Fruit fly (Drosophila melanogaster) whole organism, embryonic: ENCODE measurements around the gene Lim3.

Experiments used
- B-H2 ChIP-seq: fragments of 200-800 bp; sonication (Bioruptor generic); optimal IDR thresholded peaks from 2 replicates; lab custom pipeline; 2018; ENCODE audit warnings: missing biosample characterization, mild to moderate bottlenecking, missing genetic modification characterization
- Bdp1 ChIP-seq: fragments of 200-800 bp; sonication (Bioruptor generic); optimal IDR thresholded peaks from 3 replicates; lab custom pipeline; 2016; ENCODE audit warnings: missing biosample characterization, missing genetic modification characterization
- BtbVII ChIP-seq: fragments of 200-800 bp; sonication (Bioruptor generic); optimal IDR thresholded peaks from 3 replicates; lab custom pipeline; 2017; ENCODE audit warnings: missing biosample characterization, mild to moderate bottlenecking, missing genetic modification characterization
- CG1024 ChIP-seq: fragments of 200-800 bp; sonication (Bioruptor generic); IDR thresholded peaks from 2 replicates; pipeline ENCODE4 v1.3.6; 2022; ENCODE audit warnings: missing biosample characterization, missing genetic modification characterization
- CG10321 ChIP-seq: fragments of 200-800 bp; sonication (Bioruptor generic); IDR thresholded peaks from 2 replicates; pipeline ENCODE4 v1.3.6; 2022; ENCODE audit warnings: missing biosample characterization, missing genetic modification characterization
- CG10366 ChIP-seq: fragments of 200-800 bp; sonication (Bioruptor generic); IDR thresholded peaks from 2 replicates; pipeline ENCODE4 v1.3.6; 2022; ENCODE audit warnings: missing biosample characterization, missing genetic modification characterization
- CG10959 ChIP-seq: fragments of 200-800 bp; sonication (Bioruptor generic); IDR thresholded peaks from 2 replicates; pipeline ENCODE4 v1.3.6; 2022; ENCODE audit warnings: missing biosample characterization, missing genetic modification characterization
- CG11695 ChIP-seq: fragments of 200-800 bp; sonication (Bioruptor generic); IDR thresholded peaks from 3 replicates; pipeline ENCODE4 v1.3.6; 2022; ENCODE audit warnings: missing biosample characterization, missing genetic modification characterization
- CG12942 ChIP-seq: fragments of 200-800 bp; sonication (Bioruptor generic); optimal IDR thresholded peaks from 3 replicates; lab custom pipeline; 2016; ENCODE audit warnings: missing biosample characterization, missing genetic modification characterization
- CG18262 ChIP-seq: fragments of 200-800 bp; optimal IDR thresholded peaks from 3 replicates; lab custom pipeline; 2019; ENCODE audit warnings: missing biosample characterization, mild to moderate bottlenecking, missing genetic modification characterization, moderate library complexity
- CG18619 ChIP-seq: fragments of 200-800 bp; sonication (Bioruptor generic); optimal IDR thresholded peaks from 3 replicates; lab custom pipeline; 2017; ENCODE audit warnings: missing biosample characterization, mild to moderate bottlenecking, missing genetic modification characterization
- CG2889 ChIP-seq: fragments of 200-800 bp; sonication (Bioruptor generic); IDR thresholded peaks from 3 replicates; pipeline ENCODE4 v1.3.6; 2022; ENCODE audit warnings: missing biosample characterization, missing genetic modification characterization
- CG34376 ChIP-seq: fragments of 200-800 bp; sonication (Bioruptor generic); optimal IDR thresholded peaks from 2 replicates; lab custom pipeline; 2018; ENCODE audit warnings: missing biosample characterization, mild to moderate bottlenecking, missing genetic modification characterization
- CG43689 ChIP-seq: fragments of 200-800 bp; sonication (Bioruptor generic); IDR thresholded peaks from 2 replicates; pipeline ENCODE4 v1.3.6; 2022; ENCODE audit warnings: missing biosample characterization, missing genetic modification characterization
- CG6654 ChIP-seq: fragments of 200-800 bp; sonication (Bioruptor generic); optimal IDR thresholded peaks from 2 replicates; lab custom pipeline; 2017; ENCODE audit warnings: missing biosample characterization, mild to moderate bottlenecking, missing genetic modification characterization
- CG7963 ChIP-seq: fragments of 200-800 bp; sonication (Bioruptor generic); IDR thresholded peaks from 3 replicates; pipeline ENCODE4 v1.3.6; 2022; ENCODE audit warnings: missing biosample characterization, missing genetic modification characterization; ENCODE audit not compliant: partially characterized antibody
- CG9215 ChIP-seq: fragments of 200-800 bp; sonication (Bioruptor generic); IDR thresholded peaks from 2 replicates; pipeline ENCODE4 v1.3.6; 2022; ENCODE audit warnings: missing biosample characterization, missing genetic modification characterization
- CTCF ChIP-seq: fragments of 200-800 bp; sonication (Bioruptor generic); optimal IDR thresholded peaks from 2 replicates; lab custom pipeline; 2017; ENCODE audit warnings: missing biosample characterization, mild to moderate bottlenecking, missing genetic modification characterization, moderate library complexity
- CoRest ChIP-seq: fragments of 200-800 bp; sonication (Bioruptor generic); optimal IDR thresholded peaks from 3 replicates; lab custom pipeline; 2018; ENCODE audit warnings: missing biosample characterization, mild to moderate bottlenecking, missing genetic modification characterization, moderate library complexity
- D19B ChIP-seq: fragments of 200-800 bp; sonication (Bioruptor generic); optimal IDR thresholded peaks from 2 replicates; lab custom pipeline; 2017; ENCODE audit warnings: missing biosample characterization, mild to moderate bottlenecking, missing genetic modification characterization
- Dbx ChIP-seq: fragments of 200-800 bp; sonication (Bioruptor generic); IDR thresholded peaks from 3 replicates; pipeline ENCODE4 v1.3.6; 2022; ENCODE audit warnings: missing biosample characterization, missing genetic modification characterization
- Elba2 ChIP-seq: fragments of 200-800 bp; sonication (Bioruptor generic); optimal IDR thresholded peaks from 3 replicates; lab custom pipeline; 2016; ENCODE audit warnings: missing biosample characterization, missing genetic modification characterization
- Gug ChIP-seq: fragments of 200-800 bp; sonication (Bioruptor generic); IDR thresholded peaks from 4 replicates; pipeline ENCODE4 v1.3.6; 2022; ENCODE audit warnings: missing biosample characterization, missing genetic modification characterization
- H15 ChIP-seq: fragments of 200-800 bp; sonication (Bioruptor generic); IDR thresholded peaks from 3 replicates; pipeline ENCODE4 v1.3.6; 2022; ENCODE audit warnings: missing biosample characterization, missing genetic modification characterization
- Hey ChIP-seq: fragments of 200-800 bp; sonication (Bioruptor generic); optimal IDR thresholded peaks from 3 replicates; lab custom pipeline; 2018; ENCODE audit warnings: missing biosample characterization, mild to moderate bottlenecking, missing genetic modification characterization
- Hsf ChIP-seq: fragments of 200-800 bp; sonication (Bioruptor generic); optimal IDR thresholded peaks from 3 replicates; lab custom pipeline; 2016; ENCODE audit warnings: missing biosample characterization, missing genetic modification characterization
- Jarid2 ChIP-seq: fragments of 200-800 bp; sonication (Bioruptor generic); optimal IDR thresholded peaks from 3 replicates; lab custom pipeline; 2017; ENCODE audit warnings: mild to moderate bottlenecking, missing biosample characterization, missing genetic modification reagents, missing genetic modification characterization
- Lpt ChIP-seq: fragments of >200 bp; optimal IDR thresholded peaks from 2 replicates; lab custom pipeline; 2018; ENCODE audit warnings: missing biosample characterization, missing genetic modification characterization
- Scr ChIP-seq: fragments of 200-800 bp; sonication (Bioruptor generic); IDR thresholded peaks from 2 replicates; pipeline ENCODE4 v1.3.6; 2022; ENCODE audit warnings: missing biosample characterization, missing genetic modification characterization; ENCODE audit not compliant: partially characterized antibody
- Six4 ChIP-seq: fragments of 200-800 bp; sonication (Bioruptor generic); optimal IDR thresholded peaks from 2 replicates; lab custom pipeline; 2016; ENCODE audit warnings: missing biosample characterization, missing genetic modification characterization
- Sry-β ChIP-seq: fragments of 200-800 bp; sonication (Bioruptor generic); optimal IDR thresholded peaks from 2 replicates; lab custom pipeline; 2018; ENCODE audit warnings: missing biosample characterization, mild to moderate bottlenecking, missing genetic modification characterization, moderate library complexity
- TFAM ChIP-seq: fragments of 200-800 bp; sonication (Bioruptor generic); optimal IDR thresholded peaks from 2 replicates; lab custom pipeline; 2017; ENCODE audit warnings: missing biosample characterization, missing genetic modification characterization, inconsistent platforms
- Taf1 ChIP-seq: fragments of 200-800 bp; sonication (Bioruptor generic); IDR thresholded peaks from 2 replicates; pipeline ENCODE4 v1.3.6; 2022; ENCODE audit warnings: missing biosample characterization, missing genetic modification characterization
- ato ChIP-seq: fragments of 200-800 bp; sonication (Bioruptor generic); IDR thresholded peaks from 2 replicates; pipeline ENCODE4 v1.3.6; 2022; ENCODE audit warnings: missing biosample characterization, missing genetic modification characterization; ENCODE audit not compliant: partially characterized antibody
- bab2 ChIP-seq: fragments of 200-800 bp; sonication (Bioruptor generic); optimal IDR thresholded peaks from 2 replicates; lab custom pipeline; 2016; ENCODE audit warnings: missing biosample characterization, missing genetic modification characterization
- bsh ChIP-seq, 2 experiments: fragments of 200-800 bp; sonication (Bioruptor generic); optimal IDR thresholded peaks; 2 replicates each; lab custom pipeline; 2017 to 2018; ENCODE audit warnings: mild to moderate bottlenecking in 2 of 2, missing biosample characterization in 2 of 2, missing genetic modification characterization in 2 of 2, moderate library complexity in 1 of 2
- chn ChIP-seq: fragments of 200-800 bp; sonication (Bioruptor generic); optimal IDR thresholded peaks from 2 replicates; lab custom pipeline; 2016; ENCODE audit warnings: missing biosample characterization, missing genetic modification characterization
- croc ChIP-seq: fragments of 200-800 bp; sonication (Bioruptor generic); conservative IDR thresholded peaks from 3 replicates; pipeline ENCODE4 v1.3.6; 2022; ENCODE audit warnings: missing biosample characterization, missing genetic modification characterization
- dan ChIP-seq: fragments of 200-800 bp; sonication (Bioruptor generic); IDR thresholded peaks from 2 replicates; pipeline ENCODE4 v1.3.6; 2022; ENCODE audit warnings: missing biosample characterization, missing genetic modification characterization
- dati ChIP-seq: fragments of 200-800 bp; sonication (Bioruptor generic); IDR thresholded peaks from 2 replicates; pipeline ENCODE4 v1.3.6; 2022; ENCODE audit warnings: missing biosample characterization, missing genetic modification characterization
- dpn ChIP-seq, 2 experiments: fragments of 200-800 bp; sonication (Bioruptor generic); optimal IDR thresholded peaks; 3 replicates each; lab custom pipeline; 2016; ENCODE audit warnings: missing biosample characterization in 2 of 2, missing genetic modification characterization in 2 of 2
- emc ChIP-seq: fragments of 200-800 bp; sonication (Bioruptor generic); optimal IDR thresholded peaks from 2 replicates; lab custom pipeline; 2016; ENCODE audit warnings: missing biosample characterization, missing genetic modification characterization
- exex ChIP-seq: fragments of 200-800 bp; sonication (Bioruptor generic); optimal IDR thresholded peaks from 4 replicates; lab custom pipeline; 2018; ENCODE audit warnings: missing biosample characterization, mild to moderate bottlenecking, missing genetic modification characterization, moderate library complexity
- ftz-f1 ChIP-seq: fragments of 200-800 bp; sonication (Bioruptor generic); optimal IDR thresholded peaks from 2 replicates; lab custom pipeline; 2016; ENCODE audit warnings: missing biosample characterization, missing genetic modification characterization
- gce ChIP-seq: fragments of 200-800 bp; sonication (Bioruptor generic); IDR thresholded peaks from 3 replicates; pipeline ENCODE4 v1.3.6; 2022; ENCODE audit warnings: missing biosample characterization, missing genetic modification characterization
- gt ChIP-seq: fragments of 200-800 bp; sonication (Bioruptor generic); IDR thresholded peaks from 2 replicates; pipeline ENCODE4 v1.3.6; 2022; ENCODE audit warnings: missing biosample characterization, missing genetic modification characterization
- hb ChIP-seq: fragments of 200-800 bp; sonication (Bioruptor generic); IDR thresholded peaks from 3 replicates; pipeline ENCODE4 v1.3.6; 2022; ENCODE audit warnings: missing biosample characterization, missing genetic modification characterization; ENCODE audit not compliant: partially characterized antibody
- kay ChIP-seq: fragments of 200-800 bp; sonication (Bioruptor generic); optimal IDR thresholded peaks from 2 replicates; lab custom pipeline; 2016; ENCODE audit warnings: missing biosample characterization, missing genetic modification characterization
- nom ChIP-seq: fragments of 200-800 bp; sonication (Bioruptor generic); optimal IDR thresholded peaks from 2 replicates; lab custom pipeline; 2017; ENCODE audit warnings: missing biosample characterization, missing genetic modification characterization, mild to moderate bottlenecking, moderate library complexity, missing genetic modification reagents
- unpg ChIP-seq: fragments of 200-800 bp; sonication (Bioruptor generic); optimal IDR thresholded peaks from 3 replicates; lab custom pipeline; 2018; ENCODE audit warnings: missing biosample characterization, mild to moderate bottlenecking, missing genetic modification characterization, moderate library complexity
- usp ChIP-seq: fragments of >200 bp; optimal IDR thresholded peaks from 2 replicates; lab custom pipeline; 2017; ENCODE audit warnings: missing biosample characterization, missing genetic modification characterization
- z ChIP-seq: fragments of 200-800 bp; sonication (Bioruptor generic); IDR thresholded peaks from 3 replicates; pipeline ENCODE4 v1.3.6; 2022; ENCODE audit warnings: missing biosample characterization, missing genetic modification characterization
- zen2 ChIP-seq: fragments of 200-800 bp; sonication (Bioruptor generic); IDR thresholded peaks from 3 replicates; pipeline ENCODE4 v1.3.6; 2022; ENCODE audit warnings: missing biosample characterization, missing genetic modification characterization; ENCODE audit not compliant: partially characterized antibody

The Lim3 gene

DNA sequence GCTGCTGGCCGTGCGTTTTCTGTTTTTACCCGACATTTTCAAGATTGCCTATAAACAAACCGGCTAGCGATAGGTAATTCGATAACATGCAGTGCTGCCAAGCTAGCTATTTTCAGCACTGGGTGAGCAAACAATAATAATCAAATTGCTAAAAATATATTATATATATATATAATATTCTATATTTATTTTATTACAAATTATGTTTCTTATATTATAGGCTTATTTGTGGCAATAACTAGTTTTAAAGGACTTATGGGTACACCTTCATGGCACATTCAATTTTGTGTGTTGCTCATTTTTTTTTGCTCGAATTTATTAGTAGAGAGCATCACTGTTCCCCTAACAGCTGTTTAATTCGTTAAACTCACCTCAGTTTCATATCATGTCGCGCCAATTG, 18.7 kb upstream of the Lim3 start (continued):
- TF ChIP-seq Dbx (GFP tag; lab: Robert Waterston, UW), result 0 out of 3 replicates have a peak, but pooled peaks have one; percentile 44
- no peak for TF ChIP-seq CG10321 (GFP tag; lab: Robert Waterston, UW)
- peak; percentile 43 for TF ChIP-seq CG12942 (GFP tag; lab: Kevin White, UChicago)
- TF ChIP-seq emc, result no peak
- TF ChIP-seq CG6654 (GFP tag; lab: Kevin White, UChicago), result no peak
- TF ChIP-seq Elba2 (GFP tag; lab: Kevin White, UChicago), result no peak
- no peak for TF ChIP-seq Gug (GFP tag; lab: Robert Waterston, UW)
- TF ChIP-seq Taf1 (GFP tag; lab: Robert Waterston, UW), result no peak
- TF ChIP-seq Scr, result peak; percentile 39; the same call in 1 of the 2 replicates
- TF ChIP-seq dati (GFP tag; lab: Robert Waterston, UW), result no peak
- TF ChIP-seq gt, result no peak
- peak; percentile 88 for TF ChIP-seq CoRest (tag; lab: Kevin White, UChicago)
- TF ChIP-seq Sry-β (GFP tag; lab: Kevin White, UChicago), result peak; percentile 99
- no peak for TF ChIP-seq ato
- TF ChIP-seq CG34376 (GFP tag; lab: Kevin White, UChicago), result peak; percentile 20
- peak; percentile 68 for TF ChIP-seq unpg (GFP tag; lab: Kevin White, UChicago)
- peak; percentile 14 for TF ChIP-seq nom (GFP tag; lab: Kevin White, UChicago)
- TF ChIP-seq Bdp1 (GFP tag; lab: Kevin White, UChicago), result no peak
- TF ChIP-seq CG9215 (GFP tag; lab: Robert Waterston, UW), result peak; percentile 58
- no peak for TF ChIP-seq Hey (tag; lab: Kevin White, UChicago)
- TF ChIP-seq CG11695 (GFP tag; lab: Robert Waterston, UW), result no peak
- peak; percentile 60 for TF ChIP-seq CG18262 (tag; lab: Kevin White, UChicago)
- peak; percentile 52; the same call in 2 of the 3 replicates for TF ChIP-seq croc (GFP tag; lab: Robert Waterston, UW)
- no peak for TF ChIP-seq exex (tag; lab: Kevin White, UChicago)
- peak; percentile 82 for TF ChIP-seq B-H2 (GFP tag; lab: Kevin White, UChicago)
- no peak for TF ChIP-seq CG7963
- TF ChIP-seq gce (GFP tag; lab: Robert Waterston, UW), result no peak
- TF ChIP-seq bab2 (GFP tag; lab: Kevin White, UChicago), result no peak
- no peak for TF ChIP-seq z (GFP tag; lab: Robert Waterston, UW)
- no peak for TF ChIP-seq CG43689 (GFP tag; lab: Robert Waterston, UW)
- no peak for TF ChIP-seq CG2889 (GFP tag; lab: Robert Waterston, UW)
- no peak for TF ChIP-seq usp
- TF ChIP-seq CTCF, result no peak
- no peak for TF ChIP-seq H15 (GFP tag; lab: Robert Waterston, UW)
- TF ChIP-seq CG1024, result no peak
- no peak for TF ChIP-seq dan
- TF ChIP-seq CG10366 (GFP tag; lab: Robert Waterston, UW), result peak; percentile 60
- TF ChIP-seq zen2, result no peak
- TF ChIP-seq Lpt (GFP tag; lab: Kevin White, UChicago), result no peak
- TF ChIP-seq Hsf (GFP tag; lab: Kevin White, UChicago), result no peak
- no peak for TF ChIP-seq CG10959 (GFP tag; lab: Robert Waterston, UW)
- TF ChIP-seq bsh (GFP tag; optimal IDR thresholded peaks at IDR 0.05; lab: Kevin White, UChicago), result peak in 1 of 2 experiments; percentile 65
- peak; percentile 68 for TF ChIP-seq CG18619 (GFP tag; lab: Kevin White, UChicago)
- peak; percentile 10 for TF ChIP-seq Six4 (GFP tag; lab: Kevin White, UChicago)
- peak; percentile 40 for TF ChIP-seq BtbVII
- TF ChIP-seq kay, result no peak
- no peak for TF ChIP-seq hb (GFP tag; lab: Robert Waterston, UW)
- no peak for TF ChIP-seq Jarid2
- no peak for TF ChIP-seq TFAM
- no peak for TF ChIP-seq chn (GFP tag; lab: Kevin White, UChicago)
- peak in 1 of 2 experiments; percentile 70 for TF ChIP-seq dpn (GFP tag; optimal IDR thresholded peaks at IDR 0.05; lab: Kevin White, UChicago)
- TF ChIP-seq ftz-f1 (GFP tag; lab: Kevin White, UChicago), result no peak
- TF ChIP-seq D19B (GFP tag; lab: Kevin White, UChicago), result no peak
